Fruit fly (Drosophila melanogaster) whole organism, wandering third instar larva: ENCODE measurements around the gene rump.

ENCODE experiments used
- Dfd ChIP-seq: fragments of >200 bp; optimal IDR thresholded peaks from 2 replicates; lab custom pipeline; 2017; ENCODE audit warnings: missing biosample characterization, missing genetic modification characterization
- Myc ChIP-seq: fragments of >200 bp; optimal IDR thresholded peaks from 2 replicates; lab custom pipeline; 2017
- N ChIP-seq: fragments of >200 bp; optimal IDR thresholded peaks from 2 replicates; lab custom pipeline; 2018; ENCODE audit warnings: missing biosample characterization, missing external identifiers, missing genetic modification characterization
- OdsH ChIP-seq: fragments of 200-800 bp; sonication (Bioruptor generic); optimal IDR thresholded peaks from 2 replicates; lab custom pipeline; 2016; ENCODE audit warnings: missing biosample characterization, mild to moderate bottlenecking, missing genetic modification characterization
- h ChIP-seq: fragments of 200-800 bp; sonication (Bioruptor generic); optimal IDR thresholded peaks from 3 replicates; lab custom pipeline; 2016; ENCODE audit warnings: missing biosample characterization, mild to moderate bottlenecking, missing genetic modification characterization
- pan ChIP-seq: fragments of >200 bp; optimal IDR thresholded peaks from 2 replicates; lab custom pipeline; 2017
- psq ChIP-seq: fragments of 200-800 bp; sonication (Bioruptor generic); optimal IDR thresholded peaks from 3 replicates; lab custom pipeline; 2017; ENCODE audit warnings: missing biosample characterization, mild to moderate bottlenecking, missing genetic modification characterization, moderate library complexity
- sage ChIP-seq: fragments of 200-800 bp; sonication (Bioruptor generic); optimal IDR thresholded peaks from 2 replicates; lab custom pipeline; 2016; ENCODE audit warnings: missing biosample characterization, mild to moderate bottlenecking, missing genetic modification characterization
- sv ChIP-seq: fragments of 200-800 bp; sonication (Bioruptor generic); optimal IDR thresholded peaks from 3 replicates; lab custom pipeline; 2016; ENCODE audit warnings: missing biosample characterization, missing genetic modification characterization

dm6 chr3R:9500193-9501051, 9.7 kb downstream of the rump start:
- peak; percentile 14 for TF ChIP-seq h (GFP tag; lab: Kevin White, UChicago)
- no peak for TF ChIP-seq Dfd (GFP tag; lab: Kevin White, UChicago)
- TF ChIP-seq OdsH (GFP tag; lab: Kevin White, UChicago) = no peak
- TF ChIP-seq pan (lab: Kevin White, UChicago) = no peak
- no peak for TF ChIP-seq N
- no peak for TF ChIP-seq Myc (lab: Kevin White, UChicago)
- no peak for TF ChIP-seq sv (GFP tag; lab: Kevin White, UChicago)
- TF ChIP-seq psq (GFP tag; lab: Kevin White, UChicago) = no peak
- TF ChIP-seq sage (GFP tag; lab: Kevin White, UChicago) = no peak
